Fruit fly (Drosophila melanogaster): ENCODE data around the gene Cpr65Ay.
A peak's percentile ranks its signal among the peaks of the same experiment; 100 is the strongest.

The Cpr65Ay gene

dm6 chr3L:6192822-6193555, 34.6 kb upstream of the Cpr65Ay start, which contains the start of the genes Sf3b6 and Tnpo (continued):
- TF ChIP-seq Side (GFP tag; optimal IDR thresholded peaks at IDR 0.05) = no peak
- peak; percentile 74 for TF ChIP-seq sqz (GFP tag; optimal IDR thresholded peaks at IDR 0.05)
- peak; percentile 63 for TF ChIP-seq CG16813 (GFP tag; IDR thresholded peaks at IDR 0.05; ENCODE audit: partially characterized antibody)
- TF ChIP-seq amos (GFP tag; IDR thresholded peaks at IDR 0.05; ENCODE audit: partially characterized antibody) = peak; percentile 56
- no peak for TF ChIP-seq CG11398 (GFP tag; optimal IDR thresholded peaks at IDR 0.05)
- TF ChIP-seq cad (GFP tag; optimal IDR thresholded peaks at IDR 0.05) = no peak
- TF ChIP-seq CG3065 (GFP tag; optimal IDR thresholded peaks at IDR 0.05) = peak; percentile 45
- TF ChIP-seq CG3995 (GFP tag; optimal IDR thresholded peaks at IDR 0.05) = peak; percentile 91
- TF ChIP-seq Dref (GFP tag; IDR thresholded peaks at IDR 0.05) = peak; percentile 41; the same call in 1 of the 2 replicates
- no peak for TF ChIP-seq pros (GFP tag; optimal IDR thresholded peaks at IDR 0.05)
- peak; percentile 89 for TF ChIP-seq CG32532 (GFP tag; IDR thresholded peaks at IDR 0.05)
- TF ChIP-seq CG11247 (GFP tag; IDR thresholded peaks at IDR 0.05) = peak; percentile 71
- peak; percentile 89 for TF ChIP-seq dysf (GFP tag; IDR thresholded peaks at IDR 0.05)
- peak; percentile 70 for TF ChIP-seq HHEX (GFP tag; optimal IDR thresholded peaks at IDR 0.05)
- TF ChIP-seq Hr39 (optimal IDR thresholded peaks at IDR 0.05) = no peak
- peak; percentile 63 for TF ChIP-seq Bdp1 (GFP tag; optimal IDR thresholded peaks at IDR 0.05)
- peak; percentile 74 for TF ChIP-seq CG1233 (GFP tag; optimal IDR thresholded peaks at IDR 0.05)
- peak; percentile 86 for TF ChIP-seq CG10366 (GFP tag; IDR thresholded peaks at IDR 0.05)
- TF ChIP-seq sens-2 (GFP tag; IDR thresholded peaks at IDR 0.05) = peak; percentile 42; the same call in 1 of the 2 replicates
- TF ChIP-seq slbo (GFP tag; IDR thresholded peaks at IDR 0.05) = peak; percentile 92
- TF ChIP-seq kni (GFP tag; optimal IDR thresholded peaks at IDR 0.05) = no peak
- peak; percentile 77 for TF ChIP-seq Dip3 (GFP tag; optimal IDR thresholded peaks at IDR 0.05)
- TF ChIP-seq CG4328 (GFP tag; optimal IDR thresholded peaks at IDR 0.05) = peak; percentile 82
- TF ChIP-seq Mes4 (GFP tag; optimal IDR thresholded peaks at IDR 0.05) = peak; percentile 63
- TF ChIP-seq ato (GFP tag; IDR thresholded peaks at IDR 0.05; ENCODE audit: partially characterized antibody) = no peak
- peak; percentile 85 for TF ChIP-seq az2 (GFP tag; optimal IDR thresholded peaks at IDR 0.05)
- TF ChIP-seq CG18764 (GFP tag; optimal IDR thresholded peaks at IDR 0.05) = peak; percentile 64
- TF ChIP-seq Ssrp (tag; optimal IDR thresholded peaks at IDR 0.05) = peak; percentile 87
- TF ChIP-seq Dip2 (GFP tag; IDR thresholded peaks at IDR 0.05) = no peak
- TF ChIP-seq Poxn (GFP tag; IDR thresholded peaks at IDR 0.05) = peak; percentile 24; the same call in 1 of the 2 replicates
- TF ChIP-seq psq (GFP tag; optimal IDR thresholded peaks at IDR 0.05) = peak; percentile 58
- TF ChIP-seq ap (GFP tag; IDR thresholded peaks at IDR 0.05) = 0 out of 2 replicates have a peak, but pooled peaks have one; percentile 58
- peak; percentile 79 for TF ChIP-seq gfzf (GFP tag; optimal IDR thresholded peaks at IDR 0.05)
- peak; percentile 63; the same call in 2 of the 3 replicates for TF ChIP-seq B-H1 (GFP tag; IDR thresholded peaks at IDR 0.05)
- no peak for TF ChIP-seq CG31365 (tag; optimal IDR thresholded peaks at IDR 0.05)
- peak; percentile 84 for TF ChIP-seq CG11456 (GFP tag; IDR thresholded peaks at IDR 0.05)
- TF ChIP-seq CG12219 (GFP tag; optimal IDR thresholded peaks at IDR 0.05) = no peak
- TF ChIP-seq Drgx (GFP tag; IDR thresholded peaks at IDR 0.05) = peak; percentile 61
- TF ChIP-seq CG8281 (tag; optimal IDR thresholded peaks at IDR 0.05) = no peak
- peak; percentile 41 for TF ChIP-seq CG7786 (GFP tag; optimal IDR thresholded peaks at IDR 0.05)
- TF ChIP-seq Chrac-16 (GFP tag; optimal IDR thresholded peaks at IDR 0.05) = peak; percentile 86
- TF ChIP-seq nau (GFP tag; optimal IDR thresholded peaks at IDR 0.05) = no peak
- TF ChIP-seq ro (GFP tag; IDR thresholded peaks at IDR 0.05) = peak; percentile 48; the same call in 1 of the 2 replicates
- peak in 1 of 2 experiments; percentile 28 for TF ChIP-seq Trl (optimal IDR thresholded peaks at IDR 0.05)
- peak; percentile 61 for TF ChIP-seq Trl (GFP tag; optimal IDR thresholded peaks at IDR 0.05)
- TF ChIP-seq nerfin-2 (GFP tag; IDR thresholded peaks at IDR 0.05; ENCODE audit: partially characterized antibody) = peak; percentile 18; the same call in 1 of the 2 replicates
- TF ChIP-seq CG4617 (GFP tag; optimal IDR thresholded peaks at IDR 0.05; ENCODE audit: borderline replicate concordance) = peak; percentile 77
- peak; percentile 89 for TF ChIP-seq CG16815 (GFP tag; optimal IDR thresholded peaks at IDR 0.05)
- TF ChIP-seq Rfx (GFP tag; IDR thresholded peaks at IDR 0.05) = peak; percentile 88
- TF ChIP-seq Mrtf (GFP tag; IDR thresholded peaks at IDR 0.05) = peak; percentile 81
